Worm (Caenorhabditis elegans): ENCODE results near the gene str-130.

The str-130 gene

ce11 chrV:8046706-8047105 lies 43.8 kb downstream of the str-130 start, which contains the start of gene ZC513.3:
ZC513.3 (plus strand) TSS chrV:8047006.
- TF ChIP-seq blmp-1 (tag; optimal IDR thresholded peaks at IDR 0.05; ENCODE audit: insufficient read depth) (no peak), nhr-10 (tag; optimal IDR thresholded peaks at IDR 0.05) (no peak), snpc-4 (tag; optimal IDR thresholded peaks at IDR 0.05) (no peak), F13H6.1 (tag; optimal IDR thresholded peaks at IDR 0.05) (no peak), ZK546.5 (tag; optimal IDR thresholded peaks at IDR 0.05) (no peak), sma-9 (GFP tag; optimal IDR thresholded peaks at IDR 0.05) (no peak), sma-9 (tag; optimal IDR thresholded peaks at IDR 0.05) (no peak), elt-3 (tag; optimal IDR thresholded peaks at IDR 0.05) (no peak), Y55F3AM.14 (GFP tag; optimal IDR thresholded peaks at IDR 0.05) (no peak)

DNA sequence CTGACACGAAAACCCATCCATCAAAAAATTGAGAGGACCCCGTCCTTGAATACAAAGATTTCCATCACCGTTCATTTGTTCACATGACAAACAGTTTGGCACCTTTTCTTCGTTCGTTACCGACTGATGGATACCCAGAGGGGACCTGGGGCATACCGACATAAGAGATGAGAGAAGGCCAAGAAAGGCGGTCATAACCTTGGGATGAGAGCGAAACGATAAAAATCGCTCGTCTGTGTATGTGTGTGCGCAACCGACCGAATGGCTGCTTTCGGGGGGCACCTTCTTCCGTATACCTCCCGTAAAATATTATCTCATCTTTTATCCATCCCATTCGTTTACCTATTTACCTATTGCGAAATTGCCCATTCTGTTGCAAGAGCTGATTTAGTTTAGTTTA lies 45.5 kb downstream of the str-130 start:
- TF ChIP-seq dmd-4 (tag; optimal IDR thresholded peaks at IDR 0.05): no peak
- no peak for TF ChIP-seq aly-2 (tag; optimal IDR thresholded peaks at IDR 0.05)
- peak; percentile 4 for TF ChIP-seq crh-2 (tag; optimal IDR thresholded peaks at IDR 0.05)
- no peak for TF ChIP-seq nhr-129 (tag; optimal IDR thresholded peaks at IDR 0.05)
- no peak for TF ChIP-seq ama-1 (optimal IDR thresholded peaks at IDR 0.05)
- TF ChIP-seq gmeb-1 (tag; optimal IDR thresholded peaks at IDR 0.05): no peak
- TF ChIP-seq fos-1 (tag; optimal IDR thresholded peaks at IDR 0.05): no peak
- peak; percentile 81 for TF ChIP-seq ceh-16 (tag; optimal IDR thresholded peaks at IDR 0.05)
- no peak for TF ChIP-seq C34F6.9 (tag; optimal IDR thresholded peaks at IDR 0.05)
- no peak for TF ChIP-seq R02D3.7 (tag; optimal IDR thresholded peaks at IDR 0.05)
- peak; percentile 15 for TF ChIP-seq sma-9 (GFP tag; optimal IDR thresholded peaks at IDR 0.05)
- no peak for TF ChIP-seq sma-9 (tag; optimal IDR thresholded peaks at IDR 0.05)
- peak; percentile 21 for TF ChIP-seq sma-3 (GFP tag; optimal IDR thresholded peaks at IDR 0.05)
- peak; percentile 44 for TF ChIP-seq nhr-21 (tag; optimal IDR thresholded peaks at IDR 0.05)
- no peak for TF ChIP-seq F13H6.1 (tag; optimal IDR thresholded peaks at IDR 0.05)
- no peak for TF ChIP-seq skn-1 (tag; optimal IDR thresholded peaks at IDR 0.05)
- peak; percentile 71 for TF ChIP-seq nhr-25 (tag; optimal IDR thresholded peaks at IDR 0.05)
- TF ChIP-seq mdl-1 (tag; optimal IDR thresholded peaks at IDR 0.05): no peak
- TF ChIP-seq egl-27 (tag; optimal IDR thresholded peaks at IDR 0.05): peak; percentile 40
- no peak for TF ChIP-seq snpc-4 (tag; optimal IDR thresholded peaks at IDR 0.05)
- TF ChIP-seq nhr-11 (tag; optimal IDR thresholded peaks at IDR 0.05): no peak

- peak; percentile 38 for TF ChIP-seq nhr-129 (tag; optimal IDR thresholded peaks at IDR 0.05)
- TF ChIP-seq nhr-10 (tag; optimal IDR thresholded peaks at IDR 0.05): no peak
- no peak for TF ChIP-seq lsy-2 (tag; optimal IDR thresholded peaks at IDR 0.05)
- peak; percentile 9 for TF ChIP-seq elt-1 (tag; optimal IDR thresholded peaks at IDR 0.05)
- peak; percentile 11 for TF ChIP-seq nhr-21 (tag; optimal IDR thresholded peaks at IDR 0.05)
- TF ChIP-seq sma-9 (GFP tag; optimal IDR thresholded peaks at IDR 0.05): peak; percentile 44
- no peak for TF ChIP-seq sma-9 (tag; optimal IDR thresholded peaks at IDR 0.05)
- peak; percentile 56 for TF ChIP-seq blmp-1 (tag; optimal IDR thresholded peaks at IDR 0.05; ENCODE audit: insufficient read depth)
- no peak for TF ChIP-seq crh-2 (tag; optimal IDR thresholded peaks at IDR 0.05)
- TF ChIP-seq nhr-237 (tag; optimal IDR thresholded peaks at IDR 0.05): no peak
- no peak for TF ChIP-seq unc-39 (tag; optimal IDR thresholded peaks at IDR 0.05)
- TF ChIP-seq sem-4 (tag; optimal IDR thresholded peaks at IDR 0.05): no peak
Observed at ce11 chrV:8043664-8044063, 46.8 kb downstream of the str-130 start.

DNA sequence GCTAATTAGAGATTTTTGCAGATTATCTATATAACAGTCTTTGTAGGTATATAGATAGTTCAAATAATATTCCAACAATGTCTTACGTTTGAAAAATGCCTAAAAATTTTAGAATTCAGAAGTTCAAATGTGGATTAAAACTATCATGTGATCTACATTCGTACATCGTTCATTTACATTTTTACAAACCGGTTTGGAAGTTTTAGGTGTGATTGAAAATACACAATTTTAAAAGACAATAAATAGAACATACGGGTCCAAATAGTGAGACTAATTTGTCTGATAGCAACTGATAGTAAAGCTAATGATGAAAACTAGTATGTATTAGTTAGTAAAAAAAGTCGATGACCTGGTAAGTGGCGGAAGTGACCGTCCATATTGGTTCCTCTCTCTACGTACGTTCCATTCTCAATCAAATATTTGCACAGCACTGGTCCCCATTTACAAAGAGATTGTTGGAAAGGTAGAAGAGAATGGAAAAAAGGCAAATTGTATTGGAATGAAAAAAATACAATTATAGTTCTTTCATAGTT lies 49.1 kb downstream of the str-130 start:
- TF ChIP-seq unc-55 (GFP tag; optimal IDR thresholded peaks at IDR 0.05): no peak
- TF ChIP-seq ceh-16 (tag; optimal IDR thresholded peaks at IDR 0.05): no peak
- no peak for TF ChIP-seq nhr-6 (tag; optimal IDR thresholded peaks at IDR 0.05)
- TF ChIP-seq unc-62 (GFP tag; optimal IDR thresholded peaks at IDR 0.05): no peak
- TF ChIP-seq gmeb-1 (tag; optimal IDR thresholded peaks at IDR 0.05): no peak
- no peak for TF ChIP-seq peb-1 (tag; optimal IDR thresholded peaks at IDR 0.05)
- no peak for TF ChIP-seq dmd-4 (tag; optimal IDR thresholded peaks at IDR 0.05)
- TF ChIP-seq nhr-12 (tag; optimal IDR thresholded peaks at IDR 0.05): no peak
- no peak for TF ChIP-seq sma-9 (GFP tag; optimal IDR thresholded peaks at IDR 0.05)
- no peak for TF ChIP-seq sma-9 (tag; optimal IDR thresholded peaks at IDR 0.05)
- no peak for TF ChIP-seq Y55F3AM.14 (GFP tag; optimal IDR thresholded peaks at IDR 0.05)
- TF ChIP-seq mdl-1 (tag; optimal IDR thresholded peaks at IDR 0.05): no peak
- no peak for TF ChIP-seq mbf-1 (tag; optimal IDR thresholded peaks at IDR 0.05)
- TF ChIP-seq ztf-4 (tag; optimal IDR thresholded peaks at IDR 0.05): no peak
